Fruit fly (Drosophila melanogaster) Kc167 (cell line): ENCODE results near the gene meru.

Experiments
- h ChIP-seq: fragments of >200 bp; optimal IDR thresholded peaks from 3 replicates; lab custom pipeline; 2018; ENCODE audit warnings: missing external identifiers
- insv ChIP-seq: fragments of >200 bp; optimal IDR thresholded peaks from 3 replicates; lab custom pipeline; 2018; ENCODE audit warnings: missing external identifiers
- psq ChIP-seq: fragments of >200 bp; optimal IDR thresholded peaks from 2 replicates; lab custom pipeline; 2017; ENCODE audit warnings: missing external identifiers

DNA sequence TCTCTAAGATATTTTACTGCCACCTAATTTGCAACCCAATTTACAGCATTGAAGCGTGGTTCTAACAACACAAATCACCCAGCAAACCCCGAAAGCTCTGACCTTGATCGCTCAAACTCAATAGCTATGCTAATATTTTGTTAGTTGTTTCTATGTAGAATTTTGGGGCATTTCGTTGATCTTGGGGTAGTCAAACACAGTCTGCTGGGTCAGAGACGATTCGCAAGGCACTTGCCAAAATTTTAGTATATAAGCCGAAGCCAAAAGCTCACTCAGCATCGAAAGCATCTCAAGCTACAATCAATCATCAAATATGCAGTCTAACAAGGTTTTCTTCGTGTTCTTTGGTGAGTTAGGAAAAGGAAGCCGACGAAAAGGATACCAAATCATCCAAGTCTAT, 34.7 kb downstream of the meru start, which contains the start of gene CG13445:
- TF ChIP-seq psq (lab: Kevin White, UChicago) (no peak), insv (lab: Kevin White, UChicago) (no peak), h (no peak)
